Fruit fly (Drosophila melanogaster) whole organism: ENCODE data around the gene CG17625.

Experiments used
- CG8478 ChIP-seq: fragments of >200 bp; optimal IDR thresholded peaks from 2 replicates; lab custom pipeline; 2018; ENCODE audit warnings: inconsistent platforms
- Dll ChIP-seq: fragments of >200 bp; optimal IDR thresholded peaks from 2 replicates; lab custom pipeline; 2017
- EcR ChIP-seq, 2 experiments: fragments of >200 bp; optimal IDR thresholded peaks; 2 replicates each; lab custom pipeline; 2017; ENCODE audit warnings: missing biosample characterization in 2 of 2, missing genetic modification characterization in 2 of 2, missing genetic modification reagents in 2 of 2
- pan ChIP-seq: fragments of >200 bp; optimal IDR thresholded peaks from 2 replicates; lab custom pipeline; 2017
- psq ChIP-seq: fragments of >200 bp; optimal IDR thresholded peaks from 2 replicates; lab custom pipeline; 2017
- usp ChIP-seq: fragments of >200 bp; optimal IDR thresholded peaks from 2 replicates; lab custom pipeline; 2017; ENCODE audit warnings: missing biosample characterization, missing genetic modification characterization, mixed read lengths

CG17625 gene

dm6 chr3R:22727456-22727833 is 40.8 kb downstream of the CG17625 start:
- TF ChIP-seq usp (GFP tag; lab: Kevin White, UChicago) (no peak), Dll (lab: Kevin White, UChicago) (no peak), CG8478 (lab: Kevin White, UChicago) (no peak), psq (no peak), EcR (GFP tag; optimal IDR thresholded peaks at IDR 0.05; lab: Kevin White, UChicago) (no peak), pan (lab: Kevin White, UChicago) (no peak)

dm6 chr3R:22727857-22728256 is 41.2 kb downstream of the CG17625 start:
- TF ChIP-seq Dll (lab: Kevin White, UChicago): no peak
- no peak for TF ChIP-seq psq
- no peak for TF ChIP-seq EcR (GFP tag; optimal IDR thresholded peaks at IDR 0.05; lab: Kevin White, UChicago)
- no peak for TF ChIP-seq CG8478 (lab: Kevin White, UChicago)
- TF ChIP-seq usp (GFP tag; lab: Kevin White, UChicago): no peak
- TF ChIP-seq pan (lab: Kevin White, UChicago): no peak

dm6 chr3R:22732995-22733394 is 46.3 kb downstream of the CG17625 start:
- TF ChIP-seq psq: no peak
- no peak for TF ChIP-seq EcR (GFP tag; optimal IDR thresholded peaks at IDR 0.05; lab: Kevin White, UChicago)
- TF ChIP-seq usp (GFP tag; lab: Kevin White, UChicago): no peak
- TF ChIP-seq pan (lab: Kevin White, UChicago): no peak
- no peak for TF ChIP-seq CG8478 (lab: Kevin White, UChicago)

dm6 chr3R:22733751-22734150 is 47.1 kb downstream of the CG17625 start, which contains the start of gene Takl2:
Takl2 (minus strand) TSS chr3R:22733851.
- no peak for TF ChIP-seq EcR (GFP tag; optimal IDR thresholded peaks at IDR 0.05; lab: Kevin White, UChicago)
- TF ChIP-seq usp (GFP tag; lab: Kevin White, UChicago): no peak
- no peak for TF ChIP-seq Dll (lab: Kevin White, UChicago)
- TF ChIP-seq CG8478 (lab: Kevin White, UChicago): no peak
- no peak for TF ChIP-seq pan (lab: Kevin White, UChicago)
- no peak for TF ChIP-seq psq
